Fruit fly (Drosophila melanogaster) whole organism, embryonic: ENCODE data around the gene Gpdh1.

Source experiments
- Awh ChIP-seq: fragments of 200-800 bp; sonication (Bioruptor generic); IDR thresholded peaks from 2 replicates; pipeline ENCODE4, ENCODE4 v1.3.6; 2022; ENCODE audit warnings: missing biosample characterization, missing genetic modification characterization
- Blimp-1 ChIP-seq: fragments of 200-800 bp; sonication (Bioruptor generic); optimal IDR thresholded peaks from 3 replicates; lab custom pipeline; 2018; ENCODE audit warnings: missing biosample characterization, missing genetic modification characterization, mild to moderate bottlenecking, moderate library complexity, missing genetic modification reagents
- CG10654 ChIP-seq: fragments of 200-800 bp; sonication (Bioruptor generic); optimal IDR thresholded peaks from 2 replicates; lab custom pipeline; 2016; ENCODE audit warnings: missing biosample characterization, missing genetic modification characterization
- CG12236 ChIP-seq: fragments of 200-800 bp; sonication (Bioruptor generic); optimal IDR thresholded peaks from 2 replicates; lab custom pipeline; 2016; ENCODE audit warnings: missing biosample characterization, missing genetic modification characterization
- CG12659 ChIP-seq: fragments of 200-800 bp; sonication (Bioruptor generic); optimal IDR thresholded peaks from 3 replicates; lab custom pipeline; 2017; ENCODE audit warnings: mild to moderate bottlenecking, missing biosample characterization, missing genetic modification reagents, missing genetic modification characterization
- CG13894 ChIP-seq: fragments of 200-800 bp; sonication (Bioruptor generic); optimal IDR thresholded peaks from 3 replicates; lab custom pipeline; 2018; ENCODE audit warnings: missing biosample characterization, mild to moderate bottlenecking, missing genetic modification characterization, moderate library complexity
- CG15601 ChIP-seq: fragments of 200-800 bp; sonication (Bioruptor generic); optimal IDR thresholded peaks from 3 replicates; lab custom pipeline; 2019; ENCODE audit warnings: missing biosample characterization, mild to moderate bottlenecking, missing genetic modification characterization, moderate library complexity
- CG1603 ChIP-seq: fragments of 200-800 bp; sonication (Bioruptor generic); optimal IDR thresholded peaks from 2 replicates; lab custom pipeline; 2019; ENCODE audit warnings: missing biosample characterization, mild to moderate bottlenecking, missing genetic modification characterization, moderate library complexity
- CG1647 ChIP-seq: fragments of 200-800 bp; sonication (Bioruptor generic); optimal IDR thresholded peaks from 3 replicates; lab custom pipeline; 2016; ENCODE audit warnings: missing biosample characterization, missing genetic modification characterization
- CG17186 ChIP-seq: fragments of 200-800 bp; sonication (Bioruptor generic); optimal IDR thresholded peaks from 3 replicates; lab custom pipeline; 2017; ENCODE audit warnings: missing biosample characterization, missing genetic modification reagents, missing genetic modification characterization
- CG18262 ChIP-seq: fragments of 200-800 bp; optimal IDR thresholded peaks from 3 replicates; lab custom pipeline; 2019; ENCODE audit warnings: missing biosample characterization, mild to moderate bottlenecking, missing genetic modification characterization, moderate library complexity
- CG1832 ChIP-seq: fragments of 200-800 bp; sonication (Bioruptor generic); optimal IDR thresholded peaks from 2 replicates; lab custom pipeline; 2017; ENCODE audit warnings: missing biosample characterization, mild to moderate bottlenecking, missing genetic modification characterization, inconsistent platforms
- CG18619 ChIP-seq: fragments of 200-800 bp; sonication (Bioruptor generic); optimal IDR thresholded peaks from 3 replicates; lab custom pipeline; 2017; ENCODE audit warnings: missing biosample characterization, mild to moderate bottlenecking, missing genetic modification characterization
- CG33557 ChIP-seq: fragments of 200-800 bp; sonication (Bioruptor generic); optimal IDR thresholded peaks from 2 replicates; lab custom pipeline; 2019; ENCODE audit warnings: missing biosample characterization, mild to moderate bottlenecking, missing genetic modification characterization, moderate library complexity
- CG4854 ChIP-seq: fragments of 200-800 bp; sonication (Bioruptor generic); optimal IDR thresholded peaks from 2 replicates; lab custom pipeline; 2016; ENCODE audit warnings: missing biosample characterization, missing genetic modification characterization, inconsistent platforms
- CG7839 ChIP-seq: fragments of 200-800 bp; sonication (Bioruptor generic); optimal IDR thresholded peaks from 3 replicates; lab custom pipeline; 2018; ENCODE audit warnings: missing biosample characterization, mild to moderate bottlenecking, missing genetic modification characterization, moderate library complexity
- CG9727 ChIP-seq: fragments of 200-800 bp; sonication (Bioruptor generic); optimal IDR thresholded peaks from 3 replicates; lab custom pipeline; 2017; ENCODE audit warnings: missing biosample characterization, mild to moderate bottlenecking, missing genetic modification characterization
- CG9876 ChIP-seq: fragments of 200-800 bp; sonication (Bioruptor generic); optimal IDR thresholded peaks from 2 replicates; lab custom pipeline; 2016; ENCODE audit warnings: missing biosample characterization, missing genetic modification characterization
- D19B ChIP-seq: fragments of 200-800 bp; sonication (Bioruptor generic); optimal IDR thresholded peaks from 2 replicates; lab custom pipeline; 2017; ENCODE audit warnings: missing biosample characterization, mild to moderate bottlenecking, missing genetic modification characterization
- Dad ChIP-seq: fragments of 200-800 bp; sonication (Bioruptor generic); optimal IDR thresholded peaks from 3 replicates; lab custom pipeline; 2016; ENCODE audit warnings: missing biosample characterization, missing genetic modification characterization
- Dbx ChIP-seq: fragments of 200-800 bp; sonication (Bioruptor generic); IDR thresholded peaks from 3 replicates; pipeline ENCODE4 v1.3.6; 2022; ENCODE audit warnings: missing biosample characterization, missing genetic modification characterization
- Dip3 ChIP-seq: fragments of 200-800 bp; sonication (Bioruptor generic); optimal IDR thresholded peaks from 3 replicates; lab custom pipeline; 2016; ENCODE audit warnings: missing biosample characterization, missing genetic modification characterization
- Hr3 ChIP-seq: fragments of 200-800 bp; sonication (Bioruptor generic); optimal IDR thresholded peaks from 3 replicates; lab custom pipeline; 2016; ENCODE audit warnings: missing biosample characterization, missing genetic modification characterization
- Pdp1 ChIP-seq, 2 experiments: fragments of 200-800 bp; sonication (Bioruptor generic); optimal IDR thresholded peaks; 3 replicates each; lab custom pipeline; 2016; ENCODE audit warnings: missing biosample characterization in 2 of 2, missing genetic modification characterization in 2 of 2, mild to moderate bottlenecking in 1 of 2, moderate library complexity in 1 of 2
- Six4 ChIP-seq: fragments of 200-800 bp; sonication (Bioruptor generic); optimal IDR thresholded peaks from 2 replicates; lab custom pipeline; 2016; ENCODE audit warnings: missing biosample characterization, missing genetic modification characterization
- ab ChIP-seq: fragments of 200-800 bp; sonication (Bioruptor generic); optimal IDR thresholded peaks from 2 replicates; lab custom pipeline; 2016; ENCODE audit warnings: missing biosample characterization, missing genetic modification characterization
- abd-A ChIP-seq: fragments of 200-800 bp; sonication (Bioruptor generic); optimal IDR thresholded peaks from 3 replicates; lab custom pipeline; 2019; ENCODE audit warnings: missing biosample characterization, mild to moderate bottlenecking, missing genetic modification characterization, moderate library complexity
- ato ChIP-seq: fragments of 200-800 bp; sonication (Bioruptor generic); IDR thresholded peaks from 2 replicates; pipeline ENCODE4 v1.3.6; 2022; ENCODE audit warnings: missing biosample characterization, missing genetic modification characterization; ENCODE audit not compliant: partially characterized antibody
- bigmax ChIP-seq: fragments of 200-800 bp; sonication (Bioruptor generic); optimal IDR thresholded peaks from 2 replicates; lab custom pipeline; 2018; ENCODE audit warnings: missing biosample characterization, mild to moderate bottlenecking, missing genetic modification characterization
- br ChIP-seq: fragments of >200 bp; optimal IDR thresholded peaks from 2 replicates; lab custom pipeline; 2017
- bsh ChIP-seq, 2 experiments: fragments of 200-800 bp; sonication (Bioruptor generic); optimal IDR thresholded peaks; 2 replicates each; lab custom pipeline; 2017 to 2018; ENCODE audit warnings: mild to moderate bottlenecking in 2 of 2, missing biosample characterization in 2 of 2, missing genetic modification characterization in 2 of 2, moderate library complexity in 1 of 2
- chinmo ChIP-seq: fragments of 200-800 bp; sonication (Bioruptor generic); IDR thresholded peaks from 4 replicates; pipeline ENCODE4 v1.3.6; 2022; ENCODE audit warnings: missing biosample characterization, missing genetic modification characterization; ENCODE audit not compliant: partially characterized antibody
- chn ChIP-seq: fragments of 200-800 bp; sonication (Bioruptor generic); optimal IDR thresholded peaks from 2 replicates; lab custom pipeline; 2016; ENCODE audit warnings: missing biosample characterization, missing genetic modification characterization
- crp ChIP-seq, 2 experiments: fragments of 200-800 bp; sonication (Bioruptor generic); optimal IDR thresholded peaks; 2 replicates in 1 of 2; 3 replicates in 1 of 2; lab custom pipeline; 2017; ENCODE audit warnings: missing biosample characterization in 2 of 2, missing genetic modification characterization in 2 of 2, mild to moderate bottlenecking in 1 of 2, moderate library complexity in 1 of 2
- dan ChIP-seq: fragments of 200-800 bp; sonication (Bioruptor generic); IDR thresholded peaks from 2 replicates; pipeline ENCODE4 v1.3.6; 2022; ENCODE audit warnings: missing biosample characterization, missing genetic modification characterization
- fd102C ChIP-seq: fragments of 200-800 bp; sonication (Bioruptor generic); optimal IDR thresholded peaks from 2 replicates; lab custom pipeline; 2018; ENCODE audit warnings: missing biosample characterization, mild to moderate bottlenecking, missing genetic modification characterization, moderate library complexity
- h ChIP-seq: fragments of >200 bp; optimal IDR thresholded peaks from 2 replicates; lab custom pipeline; 2017
- klu ChIP-seq: fragments of 200-800 bp; sonication (Bioruptor generic); IDR thresholded peaks from 2 replicates; pipeline ENCODE4 v1.3.6; 2022; ENCODE audit warnings: missing biosample characterization, missing genetic modification characterization
- phol ChIP-seq: fragments of 200-800 bp; sonication (Bioruptor generic); optimal IDR thresholded peaks from 3 replicates; lab custom pipeline; 2018; ENCODE audit warnings: missing biosample characterization, mild to moderate bottlenecking, missing genetic modification characterization, moderate library complexity
- run ChIP-seq: fragments of 200-800 bp; sonication (Bioruptor generic); optimal IDR thresholded peaks from 3 replicates; lab custom pipeline; 2018; ENCODE audit warnings: missing biosample characterization, mild to moderate bottlenecking, missing genetic modification characterization
- sd ChIP-seq: fragments of 200-800 bp; sonication (Bioruptor generic); optimal IDR thresholded peaks from 3 replicates; lab custom pipeline; 2018; ENCODE audit warnings: missing biosample characterization, mild to moderate bottlenecking, missing genetic modification characterization, moderate library complexity
- slbo ChIP-seq: fragments of 200-800 bp; sonication (Bioruptor generic); IDR thresholded peaks from 2 replicates; pipeline ENCODE4 v1.3.6; 2022; ENCODE audit warnings: missing biosample characterization, missing genetic modification characterization
- sr ChIP-seq: fragments of 200-800 bp; sonication (Bioruptor generic); IDR thresholded peaks from 3 replicates; pipeline ENCODE4 v1.3.6; 2022; ENCODE audit warnings: missing biosample characterization, missing genetic modification characterization
- tio ChIP-seq: fragments of 200-800 bp; sonication (Bioruptor generic); optimal IDR thresholded peaks from 2 replicates; lab custom pipeline; 2017; ENCODE audit warnings: missing biosample characterization, missing genetic modification characterization, inconsistent platforms

Gpdh1 gene

DNA sequence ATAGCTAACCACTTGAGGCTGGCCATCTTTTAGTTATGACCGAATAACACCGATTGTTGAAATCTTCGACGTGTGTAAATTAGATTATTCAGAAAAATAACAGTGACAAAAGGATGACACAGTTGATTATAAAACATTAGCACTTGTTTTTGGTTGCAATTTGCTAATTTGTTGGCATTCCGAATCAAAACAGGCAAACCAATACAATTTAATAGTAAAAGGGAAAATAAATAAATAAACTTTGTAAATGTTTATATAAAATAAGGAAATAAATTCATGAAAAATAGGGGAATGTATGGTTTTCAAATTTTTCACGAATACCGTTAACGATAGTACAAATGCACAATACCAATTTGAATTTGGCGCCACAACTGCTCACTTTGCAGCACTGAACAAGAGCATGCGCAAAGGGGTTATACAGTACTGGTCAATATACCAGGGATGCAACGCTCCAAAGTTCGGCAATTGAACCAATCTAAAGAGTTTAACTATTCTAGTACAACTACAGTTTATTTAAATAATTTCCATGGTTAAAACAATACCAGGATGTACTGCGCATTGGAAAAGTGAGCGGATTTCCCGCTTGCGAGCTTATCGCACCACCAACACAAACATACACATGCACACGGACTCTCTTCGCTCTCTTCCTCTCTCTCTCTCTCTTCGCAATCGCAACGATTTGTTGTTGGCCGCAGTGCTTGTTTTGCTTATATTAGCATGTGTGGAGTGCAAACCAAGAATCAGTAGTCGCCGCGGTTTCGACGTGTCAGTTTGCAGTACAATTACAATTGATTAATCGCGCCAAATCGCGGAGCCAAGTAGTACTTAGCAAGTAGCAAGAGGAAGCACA is at the start of gene Gpdh1, which contains the start of gene Sfp26Ad (continued):
- peak; percentile 82 for TF ChIP-seq CG1603 (tag; lab: Kevin White, UChicago)
- TF ChIP-seq slbo (GFP tag; lab: Robert Waterston, UW): peak; percentile 90

DNA sequence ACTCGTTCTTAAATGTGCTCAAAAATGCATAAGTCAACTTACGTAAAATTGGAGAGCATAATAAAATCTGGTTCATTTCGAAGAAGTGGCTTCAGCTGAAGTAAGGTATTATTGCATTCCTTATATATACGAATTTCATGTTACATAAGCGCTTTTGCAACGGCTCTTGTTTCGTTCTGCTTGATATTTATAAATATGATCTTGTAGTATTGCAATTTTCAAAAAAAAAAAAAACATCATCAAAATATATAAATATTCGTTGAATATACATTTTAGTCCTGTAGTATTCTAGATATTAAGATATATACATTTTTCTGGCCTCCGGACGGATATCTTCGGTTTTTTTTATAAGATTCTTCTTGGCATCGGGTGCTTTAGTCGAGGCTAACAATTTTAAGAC is 49.6 kb upstream of the Gpdh1 start, which contains the start of gene Acp26Aa:
Gene Acp26Aa, minus strand, starts transcription at position 101 of the 400 bp plus-strand sequence.
- no peak for TF ChIP-seq CG12659
- peak in 1 of 2 experiments; percentile 29 for TF ChIP-seq Pdp1 (GFP tag; optimal IDR thresholded peaks at IDR 0.05; lab: Kevin White, UChicago)

DNA sequence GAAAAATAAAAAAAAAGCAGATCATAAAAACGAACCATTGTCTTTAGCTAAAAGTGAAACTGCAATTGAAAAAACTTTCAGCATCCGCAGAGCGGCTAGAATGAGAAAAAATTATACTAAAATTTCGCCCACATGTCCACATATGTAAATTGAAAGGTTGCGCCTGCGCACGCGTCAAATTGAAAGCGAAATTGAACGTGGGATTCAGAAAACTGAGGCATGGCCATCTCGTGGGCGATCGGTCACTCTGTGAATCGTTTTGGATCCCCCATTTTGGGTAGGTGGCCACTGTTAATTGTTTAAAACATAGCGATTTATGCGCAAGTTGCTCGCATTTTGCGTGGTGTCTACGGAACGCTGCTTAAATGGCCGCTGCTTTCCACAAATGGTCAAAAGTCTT is 48.9 kb upstream of the Gpdh1 start:
- TF ChIP-seq bsh (GFP tag; optimal IDR thresholded peaks at IDR 0.05; lab: Kevin White, UChicago): no peak
- TF ChIP-seq br (lab: Kevin White, UChicago): no peak
- no peak for TF ChIP-seq bigmax (GFP tag; lab: Kevin White, UChicago)
- TF ChIP-seq CG13894 (tag; lab: Kevin White, UChicago): peak; percentile 13
- TF ChIP-seq Dbx (GFP tag; lab: Robert Waterston, UW): no peak
- no peak for TF ChIP-seq CG33557 (GFP tag; lab: Kevin White, UChicago)
- TF ChIP-seq CG15601 (tag; lab: Kevin White, UChicago): peak; percentile 87
- TF ChIP-seq sd: peak; percentile 31
- TF ChIP-seq Awh (GFP tag; lab: Robert Waterston, UW): 0 out of 2 replicates have a peak, but pooled peaks have one; percentile 39
- TF ChIP-seq phol (tag; lab: Kevin White, UChicago): no peak
- TF ChIP-seq run (tag; lab: Kevin White, UChicago): no peak
- TF ChIP-seq abd-A: peak; percentile 47
- no peak for TF ChIP-seq CG1647 (GFP tag; lab: Kevin White, UChicago)
- no peak for TF ChIP-seq CG18619 (GFP tag; lab: Kevin White, UChicago)
- no peak for TF ChIP-seq CG7839 (tag; lab: Kevin White, UChicago)
- TF ChIP-seq sr (GFP tag; lab: Robert Waterston, UW): peak; percentile 95
- no peak for TF ChIP-seq CG17186 (GFP tag; lab: Kevin White, UChicago)
- no peak for TF ChIP-seq crp (GFP tag; optimal IDR thresholded peaks at IDR 0.05; lab: Kevin White, UChicago)
- TF ChIP-seq Hr3 (GFP tag; lab: Kevin White, UChicago): no peak
- TF ChIP-seq chn: no peak

DNA sequence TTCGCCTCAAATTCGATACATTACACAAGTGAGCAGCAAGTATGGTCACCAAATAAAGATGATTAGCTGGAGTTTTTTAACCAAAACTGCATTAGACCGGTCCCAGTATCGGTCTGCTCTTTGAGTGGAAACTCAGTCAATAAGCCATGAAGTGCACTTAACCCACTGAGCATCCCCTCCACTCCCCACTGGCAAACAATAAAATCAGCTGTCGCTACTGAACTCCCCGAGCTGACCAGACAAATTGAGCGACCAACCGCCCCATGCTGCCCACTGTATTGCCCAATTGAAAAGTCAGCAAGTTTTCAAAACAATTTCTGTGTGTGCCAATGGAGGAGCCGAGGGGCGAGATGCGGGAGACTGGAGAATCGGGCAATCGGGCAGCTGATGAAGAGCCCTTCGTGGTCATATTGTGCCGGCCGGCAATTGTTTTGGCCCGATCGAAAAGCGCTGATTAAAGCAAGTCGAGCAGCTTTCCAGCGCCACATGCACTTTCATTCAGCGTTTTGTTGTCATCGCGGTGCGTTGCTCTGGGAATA is 44.2 kb upstream of the Gpdh1 start:
- TF ChIP-seq Blimp-1 (GFP tag; lab: Kevin White, UChicago) (peak; percentile 25), fd102C (GFP tag; lab: Kevin White, UChicago) (no peak), CG4854 (GFP tag; lab: Kevin White, UChicago) (no peak), Dip3 (no peak), CG9876 (no peak), chinmo (GFP tag; lab: Robert Waterston, UW) (0 out of 4 replicates have a peak, but pooled peaks have one; percentile 12), D19B (GFP tag; lab: Kevin White, UChicago) (no peak), klu (GFP tag; lab: Robert Waterston, UW) (no peak), CG10654 (no peak), dan (GFP tag; lab: Robert Waterston, UW) (no peak), ato (no peak), tio (GFP tag; lab: Kevin White, UChicago) (no peak), Dad (GFP tag; lab: Kevin White, UChicago) (no peak), CG9727 (GFP tag; lab: Kevin White, UChicago) (no peak), ab (GFP tag; lab: Kevin White, UChicago) (no peak), CG18262 (tag; lab: Kevin White, UChicago) (peak; percentile 1), h (lab: Kevin White, UChicago) (no peak), Six4 (no peak), CG1832 (GFP tag; lab: Kevin White, UChicago) (no peak), CG12236 (GFP tag; lab: Kevin White, UChicago) (no peak)
